Fruit fly (Drosophila melanogaster): ENCODE results near the gene CG5011.

CG5011 gene

DNA sequence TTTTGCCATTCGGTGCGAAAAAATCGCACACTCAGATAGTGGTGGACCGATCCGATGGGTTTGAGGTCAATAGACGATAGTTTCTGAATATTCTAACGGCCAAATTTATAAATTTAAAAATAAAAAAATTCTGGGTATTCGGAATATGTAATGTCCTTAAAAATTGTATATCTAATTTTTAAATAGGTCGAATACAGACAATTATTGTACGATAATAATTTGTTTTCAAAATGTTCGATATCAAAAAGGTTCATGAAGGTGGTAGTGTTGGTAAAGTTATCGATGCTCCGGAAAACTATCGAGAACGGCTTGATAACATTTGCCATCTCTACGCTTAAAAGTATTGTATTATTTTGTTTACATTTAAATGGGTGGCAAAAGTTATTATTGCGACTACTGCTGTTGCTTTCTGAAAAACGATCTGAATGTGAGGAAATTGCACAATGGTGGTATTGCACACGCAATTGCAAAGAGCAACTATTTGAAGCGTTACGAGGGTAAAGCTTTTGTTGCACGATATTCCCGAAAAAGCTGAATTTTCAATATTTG, 30.5 kb upstream of the CG5011 start, which contains the start of the genes CG31922 and Plap (continued):
- TF ChIP-seq CrebB (tag; optimal IDR thresholded peaks at IDR 0.05) (peak; percentile 32), CG6683 (GFP tag; optimal IDR thresholded peaks at IDR 0.05) (no peak), CG15601 (tag; optimal IDR thresholded peaks at IDR 0.05) (peak; percentile 71), crc (GFP tag; optimal IDR thresholded peaks at IDR 0.05) (peak; percentile 32), unc-4 (GFP tag; IDR thresholded peaks at IDR 0.05; ENCODE audit: partially characterized antibody) (peak; percentile 95), pum (GFP tag; optimal IDR thresholded peaks at IDR 0.05) (peak; percentile 74), CG17912 (GFP tag; optimal IDR thresholded peaks at IDR 0.05) (no peak), vfl (GFP tag; optimal IDR thresholded peaks at IDR 0.05) (peak; percentile 79), CG3281 (GFP tag; optimal IDR thresholded peaks at IDR 0.05) (peak; percentile 63), CG7839 (tag; optimal IDR thresholded peaks at IDR 0.05) (no peak), CG11560 (tag; IDR thresholded peaks at IDR 0.05) (0 out of 3 replicates have a peak, but pooled peaks have one; percentile 55), Bgb (GFP tag; IDR thresholded peaks at IDR 0.05; ENCODE audit: partially characterized antibody) (peak; percentile 81), pzg (GFP tag; optimal IDR thresholded peaks at IDR 0.05) (peak; percentile 58), CG13123 (GFP tag; optimal IDR thresholded peaks at IDR 0.05) (peak; percentile 47), CG7556 (GFP tag; optimal IDR thresholded peaks at IDR 0.05) (peak; percentile 48), CG13775 (GFP tag; optimal IDR thresholded peaks at IDR 0.05) (peak; percentile 80), twi (tag; optimal IDR thresholded peaks at IDR 0.05) (peak; percentile 58), grau (tag; optimal IDR thresholded peaks at IDR 0.05) (peak; percentile 76), luna (GFP tag; optimal IDR thresholded peaks at IDR 0.05) (peak; percentile 21), CG10209 (GFP tag; optimal IDR thresholded peaks at IDR 0.05) (peak; percentile 51), CG30403 (GFP tag; optimal IDR thresholded peaks at IDR 0.05) (peak; percentile 87), az2 (GFP tag; optimal IDR thresholded peaks at IDR 0.05) (peak; percentile 65), crp (GFP tag; optimal IDR thresholded peaks at IDR 0.05) (peak in 1 of 2 experiments; percentile 33), CG3163 (GFP tag; optimal IDR thresholded peaks at IDR 0.05) (peak; percentile 10), wdn (GFP tag; IDR thresholded peaks at IDR 0.05) (no peak), CG15696 (tag; optimal IDR thresholded peaks at IDR 0.05) (peak; percentile 69), CG4730 (GFP tag; IDR thresholded peaks at IDR 0.05) (0 out of 2 replicates have a peak, but pooled peaks have one; percentile 25), CG10366 (GFP tag; IDR thresholded peaks at IDR 0.05) (peak; percentile 38), jigr1 (GFP tag; IDR thresholded peaks at IDR 0.05) (no peak), CG13287 (GFP tag; IDR thresholded peaks at IDR 0.05; ENCODE audit: partially characterized antibody) (peak; percentile 95), dm (GFP tag; optimal IDR thresholded peaks at IDR 0.05) (peak; percentile 38), Eip74EF (GFP tag; optimal IDR thresholded peaks at IDR 0.05) (no peak), CG4360 (GFP tag; IDR thresholded peaks at IDR 0.05) (no peak), Bdp1 (GFP tag; optimal IDR thresholded peaks at IDR 0.05) (peak; percentile 64), CG12391 (tag; optimal IDR thresholded peaks at IDR 0.05) (peak; percentile 82), CG8359 (GFP tag; optimal IDR thresholded peaks at IDR 0.05; ENCODE audit: borderline replicate concordance) (no peak), br (optimal IDR thresholded peaks at IDR 0.05) (no peak), CG9727 (GFP tag; optimal IDR thresholded peaks at IDR 0.05) (peak; percentile 71), CG5180 (GFP tag; optimal IDR thresholded peaks at IDR 0.05) (no peak), BEAF-32 (GFP tag; optimal IDR thresholded peaks at IDR 0.05) (peak; percentile 97), insv (GFP tag; optimal IDR thresholded peaks at IDR 0.05) (peak in 1 of 2 experiments; percentile 35), nmo (GFP tag; optimal IDR thresholded peaks at IDR 0.05) (peak; percentile 85), rib (GFP tag; IDR thresholded peaks at IDR 0.05) (peak; percentile 84), Dad (GFP tag; optimal IDR thresholded peaks at IDR 0.05) (peak; percentile 60), Oli (tag; optimal IDR thresholded peaks at IDR 0.05) (peak; percentile 51), HmgZ (tag; optimal IDR thresholded peaks at IDR 0.05) (peak; percentile 73), CG11456 (GFP tag; IDR thresholded peaks at IDR 0.05) (0 out of 3 replicates have a peak, but pooled peaks have one; percentile 57), CG17829 (tag; optimal IDR thresholded peaks at IDR 0.05) (peak; percentile 80), salm (tag; optimal IDR thresholded peaks at IDR 0.05) (no peak)

Data from whole organism, embryonic.